Worm (Caenorhabditis elegans) whole organism, L4/young adult: ENCODE data around the gene ccd-5.
A peak's percentile ranks its signal among the peaks of the same experiment; 100 is the strongest.

Experiments
- W03F9.2 ChIP-seq: fragments of 150-350 bp; optimal IDR thresholded peaks from 2 replicates; lab custom pipeline; 2014; ENCODE audit warnings: missing biosample characterization, missing genetic modification characterization
- dao-5 ChIP-seq: sonication (generic microtip); optimal IDR thresholded peaks from 2 replicates; lab custom pipeline; 2016; ENCODE audit warnings: missing genotype, missing genetic modification characterization, moderate library complexity, missing compliant biosample characterization
- him-1 ChIP-seq: sonication (generic microtip); optimal IDR thresholded peaks from 2 replicates; lab custom pipeline; 2016; ENCODE audit warnings: missing genotype, missing genetic modification reagents, missing genetic modification characterization, missing compliant biosample characterization

The ccd-5 gene

ce11 chrX:2564047-2564446 is 8.4 kb downstream of the ccd-5 start, which contains the start of gene dhcr-24:
Gene dhcr-24, minus strand, starts transcription at chrX:2564147.
- TF ChIP-seq dao-5 (no peak), W03F9.2 (tag; lab: Kevin White, UChicago) (no peak), him-1 (tag; lab: Kevin White, UChicago) (no peak)

- TF ChIP-seq dao-5 = no peak
- TF ChIP-seq him-1 (tag; lab: Kevin White, UChicago) = no peak
- TF ChIP-seq W03F9.2 (tag; lab: Kevin White, UChicago) = no peak
These were observed 12.5 kb downstream of the ccd-5 start, which contains the start of gene F52H2.5 for ce11 chrX:2559979-2560378. Gene F52H2.5, minus strand, starts transcription at chrX:2560079.

ce11 chrX:2559399-2559798 is 13.1 kb downstream of the ccd-5 start:
- TF ChIP-seq dao-5 (no peak), W03F9.2 (tag; lab: Kevin White, UChicago) (no peak), him-1 (tag; lab: Kevin White, UChicago) (peak; percentile 7)

- peak; percentile 88 for TF ChIP-seq him-1 (tag; lab: Kevin White, UChicago)
- peak; percentile 62 for TF ChIP-seq W03F9.2 (tag; lab: Kevin White, UChicago)
- peak; percentile 80 for TF ChIP-seq dao-5
These were observed 19.0 kb downstream of the ccd-5 start for ce11 chrX:2553433-2553860.

- no peak for TF ChIP-seq him-1 (tag; lab: Kevin White, UChicago)
- no peak for TF ChIP-seq dao-5
- no peak for TF ChIP-seq W03F9.2 (tag; lab: Kevin White, UChicago)
These were observed 20.2 kb downstream of the ccd-5 start, which contains the start of gene aat-3 for ce11 chrX:2552210-2552674. Gene aat-3, plus strand, starts transcription at chrX:2552260.

- TF ChIP-seq dao-5 (no peak), him-1 (tag; lab: Kevin White, UChicago) (no peak), W03F9.2 (tag; lab: Kevin White, UChicago) (no peak)
These were observed 21.0 kb downstream of the ccd-5 start for ce11 chrX:2551450-2551849.

- TF ChIP-seq dao-5 = no peak
- no peak for TF ChIP-seq W03F9.2 (tag; lab: Kevin White, UChicago)
- no peak for TF ChIP-seq him-1 (tag; lab: Kevin White, UChicago)
These were observed 21.8 kb downstream of the ccd-5 start for ce11 chrX:2550665-2551064.

- TF ChIP-seq W03F9.2 (tag; lab: Kevin White, UChicago) (peak; percentile 7), dao-5 (peak; percentile 52), him-1 (tag; lab: Kevin White, UChicago) (peak; percentile 69)
These were observed 23.1 kb downstream of the ccd-5 start for ce11 chrX:2549322-2549721.

ce11 chrX:2548884-2549283 is 23.6 kb downstream of the ccd-5 start, which contains the start of gene smvt-1:
Gene smvt-1, minus strand, starts transcription at chrX:2548984.
- no peak for TF ChIP-seq W03F9.2 (tag; lab: Kevin White, UChicago)
- no peak for TF ChIP-seq him-1 (tag; lab: Kevin White, UChicago)
- TF ChIP-seq dao-5 = no peak

- no peak for TF ChIP-seq him-1 (tag; lab: Kevin White, UChicago)
These were observed 27.8 kb downstream of the ccd-5 start for ce11 chrX:2544645-2545044.

ce11 chrX:2543353-2543752 is 29.1 kb downstream of the ccd-5 start:
- TF ChIP-seq dao-5 (no peak), W03F9.2 (tag; lab: Kevin White, UChicago) (no peak), him-1 (tag; lab: Kevin White, UChicago) (no peak)

- no peak for TF ChIP-seq dao-5
- no peak for TF ChIP-seq W03F9.2 (tag; lab: Kevin White, UChicago)
- no peak for TF ChIP-seq him-1 (tag; lab: Kevin White, UChicago)
These were observed 31.4 kb downstream of the ccd-5 start, which contains the start of gene F52H2.3 for ce11 chrX:2541003-2541521. Gene F52H2.3, minus strand, starts transcription at chrX:2541053.

ce11 chrX:2538713-2539112 is 33.7 kb downstream of the ccd-5 start:
- TF ChIP-seq him-1 (tag; lab: Kevin White, UChicago) (no peak), W03F9.2 (tag; lab: Kevin White, UChicago) (no peak), dao-5 (no peak)

ce11 chrX:2536246-2536772 is 36.1 kb downstream of the ccd-5 start:
- TF ChIP-seq him-1 (tag; lab: Kevin White, UChicago) (peak; percentile 47), dao-5 (no peak)

- TF ChIP-seq him-1 (tag; lab: Kevin White, UChicago) (no peak), W03F9.2 (tag; lab: Kevin White, UChicago) (no peak), dao-5 (no peak)
These were observed 40.1 kb downstream of the ccd-5 start, which contains the start of gene tbc-12 for ce11 chrX:2532357-2532756. Gene tbc-12, minus strand, starts transcription at chrX:2532457.
